Worm (Caenorhabditis elegans) whole organism, early embryonic: ENCODE measurements around the gene wdr-5.3.

Experiments
- F13C5.2 ChIP-seq: sonication (generic microtip); optimal IDR thresholded peaks from 2 replicates; lab custom pipeline; 2017; ENCODE audit warnings: mild to moderate bottlenecking, missing genetic modification characterization, inconsistent platforms, missing compliant biosample characterization
- ama-1 ChIP-seq: fragments of 150-350 bp; optimal IDR thresholded peaks from 2 replicates; lab custom pipeline; 2014
- ceh-13 ChIP-seq: fragments of 200-800 bp; sonication (Bioruptor generic); optimal IDR thresholded peaks from 2 replicates; lab custom pipeline; 2018; ENCODE audit warnings: mild to moderate bottlenecking, missing genetic modification characterization, missing compliant biosample characterization
- ceh-36 ChIP-seq: sonication (generic microtip); optimal IDR thresholded peaks from 2 replicates; lab custom pipeline; 2016; ENCODE audit warnings: missing genetic modification characterization, inconsistent platforms, missing compliant biosample characterization
- flt-1 ChIP-seq: fragments of 200-800 bp; sonication (Bioruptor generic); IDR thresholded peaks from 2 replicates; pipeline ENCODE4 v1.3.6; 2022; ENCODE audit warnings: missing genetic modification characterization, missing compliant biosample characterization
- hmbx-1 ChIP-seq: sonication (generic microtip); optimal IDR thresholded peaks from 2 replicates; lab custom pipeline; 2016; ENCODE audit warnings: mild to moderate bottlenecking, missing genetic modification characterization, missing compliant biosample characterization
- hmg-4 ChIP-seq: fragments of 200-800 bp; sonication (Bioruptor generic); optimal IDR thresholded peaks from 2 replicates; lab custom pipeline; 2018; ENCODE audit warnings: mild to moderate bottlenecking, missing genetic modification characterization, missing compliant biosample characterization
- pes-1 ChIP-seq: fragments of 200-800 bp; sonication (Bioruptor generic); IDR thresholded peaks from 2 replicates; pipeline ENCODE4 v1.3.6; 2022; ENCODE audit warnings: missing genetic modification reagents, missing genetic modification characterization, missing compliant biosample characterization

DNA sequence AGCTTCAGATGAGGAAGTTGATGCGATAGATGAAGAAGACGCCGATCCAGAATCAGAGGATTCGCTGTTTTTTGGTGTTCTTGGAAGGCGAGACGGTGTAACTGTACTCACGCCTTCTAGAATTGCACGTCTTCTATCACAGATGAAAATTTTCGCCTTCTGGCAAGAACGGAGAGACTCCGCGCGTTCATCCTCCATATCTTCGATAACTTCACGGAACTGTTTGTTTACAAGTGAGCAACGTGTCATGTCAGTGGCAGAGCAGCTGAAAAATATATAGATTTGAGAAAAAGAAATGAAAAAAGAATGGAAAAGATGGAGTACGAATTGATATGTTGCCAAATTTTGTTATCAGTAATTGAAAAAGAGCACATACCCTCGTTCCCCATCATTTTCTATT is 22.3 kb upstream of the wdr-5.3 start:
- no peak for TF ChIP-seq ceh-13 (GFP tag; lab: Kevin White, UChicago)
- TF ChIP-seq hmbx-1 (tag; lab: Kevin White, UChicago) = no peak
- no peak for TF ChIP-seq ama-1 (lab: Kevin White, UChicago)
- TF ChIP-seq flt-1 (GFP tag; lab: Robert Waterston, UW) = no peak
- TF ChIP-seq pes-1 (GFP tag; lab: Robert Waterston, UW) = no peak
- TF ChIP-seq ceh-36 (tag; lab: Kevin White, UChicago) = no peak
- TF ChIP-seq F13C5.2 (tag; lab: Kevin White, UChicago) = no peak
- no peak for TF ChIP-seq hmg-4 (GFP tag; lab: Kevin White, UChicago)
